Worm (Caenorhabditis elegans): ENCODE results near the gene rrp-8.

rrp-8 gene

DNA sequence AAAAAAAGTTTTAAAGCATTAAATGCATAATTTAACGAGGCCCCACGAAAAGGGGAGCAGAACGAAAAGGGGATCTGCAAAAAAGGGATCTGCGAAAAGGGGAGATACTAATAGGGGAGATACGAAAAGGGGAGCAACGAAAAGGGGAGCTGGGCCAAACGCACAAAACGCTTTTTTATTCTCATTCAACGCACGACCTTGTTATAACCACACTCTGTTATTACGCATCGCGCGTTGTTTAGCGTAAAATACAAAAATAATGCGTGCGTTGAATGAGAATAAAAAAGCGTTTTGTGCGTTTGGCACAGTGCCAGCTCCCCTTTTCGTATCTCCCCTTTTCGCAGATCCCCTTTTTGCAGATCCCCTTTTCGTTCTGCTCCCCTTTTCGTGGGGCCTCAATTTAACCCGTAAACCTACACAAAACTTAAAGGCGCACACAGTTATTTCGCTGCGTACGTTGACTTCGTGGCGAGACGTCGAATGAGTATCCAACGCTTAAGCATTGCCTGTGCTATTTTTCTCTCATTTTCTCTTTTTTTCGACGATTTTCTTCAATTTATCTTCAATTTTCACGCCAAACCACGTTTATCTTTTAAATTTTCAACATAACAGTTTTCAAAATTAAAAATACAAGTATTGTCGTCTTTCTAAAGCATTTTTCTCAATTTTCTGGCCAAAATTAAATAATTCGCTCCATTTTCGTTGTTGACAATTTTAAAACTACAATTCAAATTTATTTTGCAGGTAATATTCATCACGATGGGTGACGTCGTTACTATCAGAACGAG lies 11.0 kb upstream of the rrp-8 start, which contains the start of gene rps-24:
Gene rps-24, plus strand, starts transcription at position 738 of the 788 bp plus-strand sequence.
- TF ChIP-seq nhr-43 (tag; optimal IDR thresholded peaks at IDR 0.05; ENCODE audit: poor library complexity, severe bottlenecking): peak; percentile 82
- peak; percentile 70 for TF ChIP-seq tbx-2 (tag; optimal IDR thresholded peaks at IDR 0.05)
- TF ChIP-seq nhr-25 (tag; optimal IDR thresholded peaks at IDR 0.05): peak; percentile 95
- TF ChIP-seq nhr-23 (tag; optimal IDR thresholded peaks at IDR 0.05): peak; percentile 94
- TF ChIP-seq elt-1 (tag; optimal IDR thresholded peaks at IDR 0.05): peak; percentile 9
- TF ChIP-seq egl-27 (tag; optimal IDR thresholded peaks at IDR 0.05): peak; percentile 32
- TF ChIP-seq lin-15B (tag; optimal IDR thresholded peaks at IDR 0.05): peak; percentile 90
- TF ChIP-seq elt-2 (tag; optimal IDR thresholded peaks at IDR 0.05): peak; percentile 68
- TF ChIP-seq lsy-12 (tag; optimal IDR thresholded peaks at IDR 0.05): peak; percentile 89
- peak; percentile 41 for TF ChIP-seq ceh-16 (tag; optimal IDR thresholded peaks at IDR 0.05)
- TF ChIP-seq skn-1 (tag; optimal IDR thresholded peaks at IDR 0.05): peak; percentile 66
- TF ChIP-seq pha-4 (tag; optimal IDR thresholded peaks at IDR 0.05): peak; percentile 94
- peak; percentile 98 for TF ChIP-seq R02D3.7 (tag; optimal IDR thresholded peaks at IDR 0.05)
- peak; percentile 76 for TF ChIP-seq egl-5 (tag; optimal IDR thresholded peaks at IDR 0.05)
- peak; percentile 78 for TF ChIP-seq hmg-11 (tag; optimal IDR thresholded peaks at IDR 0.05)
- peak; percentile 63 for TF ChIP-seq ceh-28 (tag; optimal IDR thresholded peaks at IDR 0.05)
- peak; percentile 58 for TF ChIP-seq nhr-77 (tag; optimal IDR thresholded peaks at IDR 0.05)
- peak; percentile 78 for TF ChIP-seq jun-1 (tag; optimal IDR thresholded peaks at IDR 0.05)
- TF ChIP-seq fkh-10 (GFP tag; optimal IDR thresholded peaks at IDR 0.05): peak; percentile 61
- TF ChIP-seq nfya-1 (tag; optimal IDR thresholded peaks at IDR 0.05; ENCODE audit: insufficient read depth): peak; percentile 90
- TF ChIP-seq elt-3 (tag; optimal IDR thresholded peaks at IDR 0.05): peak in 1 of 3 experiments; percentile 2
- peak; percentile 93 for TF ChIP-seq lin-39 (tag; optimal IDR thresholded peaks at IDR 0.05)
- TF ChIP-seq pqm-1 (tag; optimal IDR thresholded peaks at IDR 0.05): peak; percentile 29
- peak; percentile 33 for TF ChIP-seq nhr-11 (tag; optimal IDR thresholded peaks at IDR 0.05)
- TF ChIP-seq ceh-82 (tag; optimal IDR thresholded peaks at IDR 0.05): peak; percentile 57
- peak; percentile 71 for TF ChIP-seq snpc-4 (tag; optimal IDR thresholded peaks at IDR 0.05)

ce11 chrIV:386576-386975 lies 9.8 kb upstream of the rrp-8 start, which contains the start of gene T07A9.14:
Gene T07A9.14, plus strand, starts transcription at chrIV:386699.
- TF ChIP-seq nhr-77 (tag; optimal IDR thresholded peaks at IDR 0.05): no peak
- TF ChIP-seq ceh-82 (tag; optimal IDR thresholded peaks at IDR 0.05): no peak

ce11 chrIV:387283-388048 lies 8.9 kb upstream of the rrp-8 start:
- no peak for TF ChIP-seq elt-2 (tag; optimal IDR thresholded peaks at IDR 0.05)
- TF ChIP-seq ztf-4 (tag; optimal IDR thresholded peaks at IDR 0.05): no peak
- no peak for TF ChIP-seq fkh-10 (GFP tag; optimal IDR thresholded peaks at IDR 0.05)
- no peak for TF ChIP-seq nhr-25 (tag; optimal IDR thresholded peaks at IDR 0.05)
- no peak for TF ChIP-seq tbx-2 (tag; optimal IDR thresholded peaks at IDR 0.05)
- no peak for TF ChIP-seq zag-1 (tag; optimal IDR thresholded peaks at IDR 0.05)
- TF ChIP-seq nhr-43 (tag; optimal IDR thresholded peaks at IDR 0.05; ENCODE audit: poor library complexity, severe bottlenecking): no peak
- TF ChIP-seq daf-12 (tag; optimal IDR thresholded peaks at IDR 0.05): no peak
- TF ChIP-seq lin-39 (tag; optimal IDR thresholded peaks at IDR 0.05): no peak
- TF ChIP-seq eor-1 (tag; optimal IDR thresholded peaks at IDR 0.05): no peak
- no peak for TF ChIP-seq ceh-16 (tag; optimal IDR thresholded peaks at IDR 0.05)
- no peak for TF ChIP-seq nhr-28 (tag; optimal IDR thresholded peaks at IDR 0.05)
- no peak for TF ChIP-seq mdl-1 (tag; optimal IDR thresholded peaks at IDR 0.05)
- TF ChIP-seq skn-1 (tag; optimal IDR thresholded peaks at IDR 0.05): no peak
- TF ChIP-seq unc-62 (GFP tag; optimal IDR thresholded peaks at IDR 0.05): no peak
- TF ChIP-seq egl-27 (tag; optimal IDR thresholded peaks at IDR 0.05): no peak
- no peak for TF ChIP-seq nhr-23 (tag; optimal IDR thresholded peaks at IDR 0.05)

DNA sequence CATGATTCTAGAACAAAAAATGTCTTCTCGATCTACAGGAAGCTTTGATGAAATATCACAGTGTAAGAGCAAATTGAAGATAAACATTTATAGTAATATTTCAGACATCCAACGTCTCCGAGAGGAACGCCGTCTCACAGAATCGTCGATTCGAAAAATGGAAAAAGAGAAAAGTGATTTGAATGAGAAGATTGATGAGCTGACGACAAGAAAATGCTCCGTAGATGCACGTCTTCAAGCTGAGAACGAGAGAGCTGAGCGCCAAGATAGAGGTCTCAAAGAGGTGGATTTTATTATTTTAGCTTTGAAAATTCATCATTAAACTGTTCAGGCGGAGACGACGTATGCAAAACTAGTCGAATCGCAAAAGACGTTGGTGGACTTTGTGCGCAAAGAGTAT lies 8.3 kb upstream of the rrp-8 start, which contains the start of gene ssna-1:
Gene ssna-1, plus strand, starts transcription at position 12 of the 400 bp plus-strand sequence.
- TF ChIP-seq nfya-1 (tag; optimal IDR thresholded peaks at IDR 0.05; ENCODE audit: insufficient read depth) (no peak), nhr-43 (tag; optimal IDR thresholded peaks at IDR 0.05; ENCODE audit: poor library complexity, severe bottlenecking) (no peak), ceh-28 (tag; optimal IDR thresholded peaks at IDR 0.05) (no peak), pha-4 (tag; optimal IDR thresholded peaks at IDR 0.05) (no peak), egl-27 (tag; optimal IDR thresholded peaks at IDR 0.05) (no peak), mml-1 (tag; optimal IDR thresholded peaks at IDR 0.05) (no peak)
